Worm (Caenorhabditis elegans) whole organism, young adult: Measurements from ENCODE around the gene F28C6.9.

Experiments used
- C17E4.6 ChIP-seq: fragments of 200-800 bp; sonication (Bioruptor generic); IDR thresholded peaks from 2 replicates; pipeline ENCODE4 v1.3.6; 2022; ENCODE audit warnings: missing genetic modification reagents, missing genetic modification characterization, missing compliant biosample characterization
- F23B12.7 ChIP-seq: sonication (generic microtip); optimal IDR thresholded peaks from 2 replicates; lab custom pipeline; 2017; ENCODE audit warnings: missing genetic modification characterization, mild to moderate bottlenecking, missing compliant biosample characterization, antibody characterized with exemption, moderate library complexity; ENCODE audit not compliant: insufficient read depth
- F33H1.4 ChIP-seq: fragments of 200-800 bp; sonication (Bioruptor generic); IDR thresholded peaks from 2 replicates; pipeline ENCODE4 v1.3.6; 2022; ENCODE audit warnings: missing genetic modification reagents, missing genetic modification characterization, missing compliant biosample characterization
- F49E8.2 ChIP-seq: sonication (generic microtip); optimal IDR thresholded peaks from 3 replicates; lab custom pipeline; 2017; ENCODE audit warnings: missing genetic modification characterization, mild to moderate bottlenecking, missing compliant biosample characterization, antibody characterized with exemption, moderate library complexity; ENCODE audit not compliant: insufficient read depth
- Y56A3A.18 ChIP-seq: fragments of 200-800 bp; sonication (Bioruptor generic); IDR thresholded peaks from 2 replicates; pipeline ENCODE4 v1.3.6; 2022; ENCODE audit warnings: missing genetic modification reagents, missing genetic modification characterization, missing compliant biosample characterization
- Y79H2A.3 ChIP-seq: fragments of 200-800 bp; sonication (Bioruptor generic); conservative IDR thresholded peaks from 2 replicates; pipeline ENCODE4 v1.3.6; 2022; ENCODE audit warnings: missing genetic modification reagents, missing genetic modification characterization, missing compliant biosample characterization
- ama-1 ChIP-seq, 3 experiments: fragments of 150-350 bp in 1 of 3; sonication (generic microtip) in 2 of 3; optimal IDR thresholded peaks; 2 replicates each; lab custom pipeline; 2014 to 2018; ENCODE audit warnings: missing biosample characterization in 2 of 3, missing genetic modification characterization in 2 of 3, missing genetic modification reagents in 2 of 3
- aptf-2 ChIP-seq: fragments of 200-800 bp; sonication (Bioruptor generic); conservative IDR thresholded peaks from 2 replicates; pipeline ENCODE4 v1.3.6; 2022; ENCODE audit warnings: missing genetic modification reagents, missing genetic modification characterization, missing compliant biosample characterization
- attf-3 ChIP-seq: fragments of 200-800 bp; sonication (Bioruptor generic); conservative IDR thresholded peaks from 2 replicates; pipeline ENCODE4 v1.3.6; 2022; ENCODE audit warnings: missing genetic modification reagents, missing genetic modification characterization, missing compliant biosample characterization
- madf-8 ChIP-seq: fragments of 200-800 bp; sonication (Bioruptor generic); conservative IDR thresholded peaks from 2 replicates; pipeline ENCODE4 v1.3.6; 2022; ENCODE audit warnings: missing genetic modification reagents, missing genetic modification characterization, missing compliant biosample characterization
- nfya-2 ChIP-seq: fragments of 200-800 bp; sonication (Bioruptor generic); IDR thresholded peaks from 2 replicates; pipeline ENCODE4 v1.3.6; 2022; ENCODE audit warnings: missing genetic modification reagents, missing genetic modification characterization, missing compliant biosample characterization
- ztf-28 ChIP-seq: fragments of 200-800 bp; sonication (Bioruptor generic); IDR thresholded peaks from 2 replicates; pipeline ENCODE4 v1.3.6; 2022; ENCODE audit warnings: missing genetic modification reagents, missing genetic modification characterization, missing compliant biosample characterization

DNA sequence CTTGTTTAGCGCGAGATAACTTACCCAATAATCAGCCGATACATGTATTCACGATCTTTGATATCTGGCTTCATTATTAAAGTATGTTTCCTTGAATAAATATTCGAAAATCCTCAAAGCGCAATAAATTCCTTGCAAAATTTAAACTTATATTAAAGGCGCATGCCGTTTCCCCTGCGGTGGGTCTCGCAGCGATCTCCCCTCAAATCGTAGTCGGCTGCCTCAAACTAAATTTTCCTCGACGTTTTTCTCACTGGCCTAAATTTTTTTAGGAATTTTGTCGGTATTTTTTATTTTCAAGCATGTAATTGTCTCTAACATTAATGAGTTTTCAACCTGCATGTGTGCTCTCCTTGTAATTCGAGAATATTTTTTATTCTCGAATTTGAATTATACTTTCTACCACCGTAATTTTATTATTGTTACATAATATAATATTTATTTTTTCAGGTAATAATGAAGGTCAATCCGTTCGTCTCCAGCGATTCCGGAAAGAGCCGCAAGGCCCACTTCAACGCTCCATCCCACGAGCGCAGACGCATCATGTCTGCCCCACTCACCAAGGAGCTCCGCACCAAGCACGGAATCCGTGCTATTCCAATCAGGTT, 7.5 kb downstream of the F28C6.9 start, which contains the start of the genes cpf-1 and rpl-26:
- TF ChIP-seq ama-1 (optimal IDR thresholded peaks at IDR 0.05; lab: Kevin White, UChicago) (no peak), ama-1 (GFP tag; optimal IDR thresholded peaks at IDR 0.05; lab: Kevin White, UChicago) (no peak), attf-3 (no peak), nfya-2 (GFP tag; lab: Robert Waterston, UW) (no peak), Y79H2A.3 (GFP tag; lab: Robert Waterston, UW) (no peak), C17E4.6 (no peak), Y56A3A.18 (GFP tag; lab: Robert Waterston, UW) (no peak), F23B12.7 (tag; lab: Kevin White, UChicago) (peak; percentile 30), madf-8 (GFP tag; lab: Robert Waterston, UW) (no peak), F33H1.4 (GFP tag; lab: Robert Waterston, UW) (peak; percentile 88), F49E8.2 (tag; lab: Kevin White, UChicago) (no peak), ztf-28 (GFP tag; lab: Robert Waterston, UW) (no peak), aptf-2 (GFP tag; lab: Robert Waterston, UW) (no peak)
